Fruit fly (Drosophila melanogaster): ENCODE results near the gene CG32986.

Gene CG32986

DNA sequence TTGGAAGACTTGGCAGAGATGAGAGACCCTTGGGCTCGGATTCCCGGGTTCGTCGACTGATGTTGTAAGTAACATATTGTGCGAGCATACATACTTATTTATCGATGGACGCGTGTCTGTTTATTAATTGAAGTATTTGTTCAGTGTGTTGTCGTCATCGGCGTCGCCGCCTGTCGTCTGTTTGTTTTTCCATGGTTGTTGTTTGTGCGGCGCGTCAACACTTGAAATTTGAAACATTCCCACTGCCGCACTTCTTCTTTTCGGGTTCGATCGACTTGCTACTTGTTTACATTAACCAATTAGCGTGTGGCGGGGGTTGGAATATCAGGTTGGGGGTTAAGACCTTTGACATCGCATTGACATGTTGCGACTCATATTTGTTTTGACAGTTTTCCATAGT lies 10.3 kb upstream of the CG32986 start (continued):
- TF ChIP-seq cad (GFP tag; optimal IDR thresholded peaks at IDR 0.05) (no peak), Rfx (GFP tag; IDR thresholded peaks at IDR 0.05) (no peak), CG10462 (GFP tag; optimal IDR thresholded peaks at IDR 0.05) (peak; percentile 42), Bdp1 (GFP tag; optimal IDR thresholded peaks at IDR 0.05) (peak; percentile 37), CG15073 (GFP tag; optimal IDR thresholded peaks at IDR 0.05) (no peak), E2f1 (GFP tag; IDR thresholded peaks at IDR 0.05) (no peak), tx (GFP tag; optimal IDR thresholded peaks at IDR 0.05) (no peak), CG30020 (tag; optimal IDR thresholded peaks at IDR 0.05) (peak; percentile 3), cwo (GFP tag; optimal IDR thresholded peaks at IDR 0.05) (peak; percentile 11), ara (GFP tag; IDR thresholded peaks at IDR 0.05) (peak; percentile 80), mam (GFP tag; optimal IDR thresholded peaks at IDR 0.05) (no peak), CG7745 (tag; optimal IDR thresholded peaks at IDR 0.05) (peak; percentile 84), CG11723 (GFP tag; optimal IDR thresholded peaks at IDR 0.05) (peak; percentile 56), CG18619 (GFP tag; optimal IDR thresholded peaks at IDR 0.05) (peak; percentile 72), CG17328 (GFP tag; IDR thresholded peaks at IDR 0.05) (peak; percentile 58; the same call in 1 of the 2 replicates), Kr (GFP tag; optimal IDR thresholded peaks at IDR 0.05) (peak; percentile 99), Sry-β (GFP tag; optimal IDR thresholded peaks at IDR 0.05) (peak; percentile 47), NC2α (GFP tag; optimal IDR thresholded peaks at IDR 0.05) (peak; percentile 48), CG18599 (GFP tag; optimal IDR thresholded peaks at IDR 0.05) (peak; percentile 79), amos (GFP tag; IDR thresholded peaks at IDR 0.05; ENCODE audit: partially characterized antibody) (no peak), CG31441 (GFP tag; IDR thresholded peaks at IDR 0.05) (peak; percentile 73; the same call in 1 of the 2 replicates), CG30431 (GFP tag; optimal IDR thresholded peaks at IDR 0.05) (peak; percentile 23), CG14441 (GFP tag; IDR thresholded peaks at IDR 0.05) (no peak), CG31224 (GFP tag; IDR thresholded peaks at IDR 0.05) (no peak), CG10209 (GFP tag; optimal IDR thresholded peaks at IDR 0.05) (peak; percentile 75), MTF-1 (GFP tag; optimal IDR thresholded peaks at IDR 0.05; ENCODE audit: borderline replicate concordance) (peak; percentile 85), pfk (GFP tag; optimal IDR thresholded peaks at IDR 0.05) (peak; percentile 20), gro (GFP tag; optimal IDR thresholded peaks at IDR 0.05) (no peak), Dref (GFP tag; IDR thresholded peaks at IDR 0.05) (no peak), gce (GFP tag; IDR thresholded peaks at IDR 0.05) (no peak), HHEX (GFP tag; optimal IDR thresholded peaks at IDR 0.05) (peak; percentile 71), gcm (GFP tag; optimal IDR thresholded peaks at IDR 0.05) (peak; percentile 75), dmrt99B (tag; optimal IDR thresholded peaks at IDR 0.05) (peak; percentile 46), CG43689 (GFP tag; IDR thresholded peaks at IDR 0.05) (no peak), sqz (GFP tag; optimal IDR thresholded peaks at IDR 0.05) (peak; percentile 79), cg (GFP tag; optimal IDR thresholded peaks at IDR 0.05) (peak; percentile 12), CG10543 (GFP tag; optimal IDR thresholded peaks at IDR 0.05) (peak; percentile 54), trem (tag; optimal IDR thresholded peaks at IDR 0.05) (peak; percentile 70), vvl (GFP tag; IDR thresholded peaks at IDR 0.05) (peak; percentile 27; the same call in 1 of the 2 replicates), ATbp (GFP tag; optimal IDR thresholded peaks at IDR 0.05) (peak; percentile 84), Camta (GFP tag; optimal IDR thresholded peaks at IDR 0.05) (peak; percentile 40), Rx (GFP tag; IDR thresholded peaks at IDR 0.05) (no peak), bbx (GFP tag; IDR thresholded peaks at IDR 0.05; ENCODE audit: partially characterized antibody) (no peak), knrl (GFP tag; IDR thresholded peaks at IDR 0.05; ENCODE audit: partially characterized antibody) (no peak), emc (GFP tag; optimal IDR thresholded peaks at IDR 0.05) (no peak), CG3726 (GFP tag; IDR thresholded peaks at IDR 0.05) (no peak), CG11504 (tag; optimal IDR thresholded peaks at IDR 0.05) (peak; percentile 34), CG8089 (GFP tag; optimal IDR thresholded peaks at IDR 0.05) (peak; percentile 69), Hey (tag; optimal IDR thresholded peaks at IDR 0.05) (peak; percentile 76), CG12744 (GFP tag; optimal IDR thresholded peaks at IDR 0.05) (no peak), gcm2 (GFP tag; optimal IDR thresholded peaks at IDR 0.05) (no peak)

Data from whole organism, embryonic.